Worm (Caenorhabditis elegans): Measurements from ENCODE around the gene F38E1.3.

The F38E1.3 gene

ce11 chrV:8410406-8410805, 34.5 kb downstream of the F38E1.3 start, which contains the start of gene F52E1.2:
Gene F52E1.2 (plus strand): TSS chrV:8410595.
- TF ChIP-seq unc-62 (GFP tag; optimal IDR thresholded peaks at IDR 0.05) = no peak

- TF ChIP-seq unc-62 (GFP tag; optimal IDR thresholded peaks at IDR 0.05) = no peak
Observed at ce11 chrV:8413432-8414021, 37.6 kb downstream of the F38E1.3 start, which contains the start of gene vha-18. Gene vha-18 (minus strand): TSS chrV:8413482.

- no peak for TF ChIP-seq unc-62 (GFP tag; optimal IDR thresholded peaks at IDR 0.05)
Observed at ce11 chrV:8414036-8414728, 38.2 kb downstream of the F38E1.3 start, which contains the start of gene pos-1. Gene pos-1 (plus strand): TSS chrV:8414086.

ce11 chrV:8415113-8415530, 39.2 kb downstream of the F38E1.3 start:
- no peak for TF ChIP-seq unc-62 (GFP tag; optimal IDR thresholded peaks at IDR 0.05)

ce11 chrV:8417271-8417670, 41.3 kb downstream of the F38E1.3 start:
- no peak for TF ChIP-seq unc-62 (GFP tag; optimal IDR thresholded peaks at IDR 0.05)

ce11 chrV:8424840-8425814, 49.2 kb downstream of the F38E1.3 start:
- TF ChIP-seq unc-62 (GFP tag; optimal IDR thresholded peaks at IDR 0.05) = no peak

ce11 chrV:8426210-8426609, 50.3 kb downstream of the F38E1.3 start:
- TF ChIP-seq unc-62 (GFP tag; optimal IDR thresholded peaks at IDR 0.05) = no peak

ce11 chrV:8426741-8427457, 51.0 kb downstream of the F38E1.3 start:
- TF ChIP-seq unc-62 (GFP tag; optimal IDR thresholded peaks at IDR 0.05) = no peak

Measured in whole organism, dauer.